Worm (Caenorhabditis elegans) whole organism, L2 larva: Measurements from ENCODE around the gene K12H6.6.

Experiments used
- C34F6.9 ChIP-seq: fragments of 150-350 bp; optimal IDR thresholded peaks from 2 replicates; lab custom pipeline; 2014; ENCODE audit warnings: missing biosample characterization, missing genetic modification characterization
- ceh-82 ChIP-seq: fragments of 150-350 bp; optimal IDR thresholded peaks from 2 replicates; lab custom pipeline; 2014; ENCODE audit warnings: missing biosample characterization, missing genetic modification characterization
- elt-3 ChIP-seq: sonication (generic microtip); optimal IDR thresholded peaks from 2 replicates; lab custom pipeline; 2017; ENCODE audit warnings: missing biosample characterization, missing genetic modification characterization
- lin-11 ChIP-seq: fragments of 150-350 bp; sonication (generic microtip); optimal IDR thresholded peaks from 2 replicates; lab custom pipeline; 2014; ENCODE audit warnings: missing biosample characterization, missing genetic modification characterization, inconsistent platforms, mixed read lengths
- lin-13 ChIP-seq: fragments of 150-350 bp; optimal IDR thresholded peaks from 2 replicates; lab custom pipeline; 2014; ENCODE audit warnings: missing biosample characterization, missing genetic modification reagents, missing genetic modification characterization
- lsy-2 ChIP-seq, 2 experiments: fragments of 150-350 bp in 1 of 2; sonication (generic microtip) in 1 of 2; optimal IDR thresholded peaks; 2 replicates each; lab custom pipeline; 2014 to 2017; ENCODE audit warnings: missing biosample characterization in 2 of 2, missing genetic modification characterization in 2 of 2
- mab-5 ChIP-seq: fragments of 150-350 bp; optimal IDR thresholded peaks from 2 replicates; lab custom pipeline; 2014; ENCODE audit warnings: missing biosample characterization, missing genetic modification characterization
- mdl-1 ChIP-seq, 2 experiments: fragments of 150-350 bp in 1 of 2; sonication (generic microtip) in 1 of 2; optimal IDR thresholded peaks; 2 replicates each; lab custom pipeline; 2017; ENCODE audit warnings: missing biosample characterization in 2 of 2, missing genetic modification characterization in 2 of 2
- nhr-12 ChIP-seq: fragments of 150-350 bp; optimal IDR thresholded peaks from 2 replicates; lab custom pipeline; 2014; ENCODE audit warnings: missing biosample characterization, missing genetic modification characterization
- nhr-237 ChIP-seq: fragments of 150-350 bp; optimal IDR thresholded peaks from 2 replicates; lab custom pipeline; 2014; ENCODE audit warnings: missing biosample characterization, missing genetic modification characterization
- unc-39 ChIP-seq: fragments of 150-350 bp; optimal IDR thresholded peaks from 2 replicates; lab custom pipeline; 2014; ENCODE audit warnings: missing biosample characterization, missing genetic modification characterization

DNA sequence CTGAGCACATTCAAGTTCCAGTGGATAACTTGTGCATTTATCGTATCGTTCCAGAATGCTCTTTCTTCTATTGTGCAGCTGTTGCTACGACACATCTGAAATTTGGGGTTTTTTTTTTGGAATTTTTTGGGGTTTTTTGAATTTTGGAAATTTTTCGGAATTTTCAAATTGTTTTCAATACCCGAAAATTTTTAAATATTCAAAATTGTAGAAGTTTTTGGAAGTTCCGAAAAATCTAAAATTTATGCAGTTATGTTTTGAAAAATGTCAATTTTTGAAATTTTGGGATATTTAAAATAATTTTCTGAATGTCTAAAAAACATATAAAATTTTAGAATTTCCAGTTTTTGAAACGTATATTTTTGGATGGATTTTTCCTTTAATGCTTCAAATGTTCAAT lies 40.8 kb upstream of the K12H6.6 start, which contains the start of gene Y110A2AL.10:
- TF ChIP-seq ceh-82, result no peak
- TF ChIP-seq lin-11 (tag; lab: Kevin White, UChicago), result no peak
- TF ChIP-seq unc-39, result no peak
- no peak for TF ChIP-seq nhr-12
- TF ChIP-seq lin-13 (GFP tag; lab: Kevin White, UChicago), result no peak
- TF ChIP-seq mdl-1 (tag; optimal IDR thresholded peaks at IDR 0.05; lab: Kevin White, UChicago), result no peak
- TF ChIP-seq nhr-237 (tag; lab: Kevin White, UChicago), result no peak
- TF ChIP-seq C34F6.9 (tag; lab: Kevin White, UChicago), result no peak
- TF ChIP-seq lsy-2 (tag; optimal IDR thresholded peaks at IDR 0.05; lab: Kevin White, UChicago), result no peak
- TF ChIP-seq elt-3 (tag; lab: Kevin White, UChicago), result no peak
- no peak for TF ChIP-seq mab-5 (tag; lab: Kevin White, UChicago)
